Worm (Caenorhabditis elegans): ENCODE data around the gene D1005.6.

D1005.6 gene

ce11 chrX:1468057-1468456 lies 3.5 kb upstream of the D1005.6 start:
- no peak for TF ChIP-seq nfya-1 (tag; optimal IDR thresholded peaks at IDR 0.05; ENCODE audit: borderline replicate concordance, insufficient read depth)
- no peak for TF ChIP-seq repo-1 (tag; optimal IDR thresholded peaks at IDR 0.05)
- no peak for TF ChIP-seq lin-40 (tag; optimal IDR thresholded peaks at IDR 0.05)
- no peak for TF ChIP-seq ekl-4 (GFP tag; IDR thresholded peaks at IDR 0.05)
- TF ChIP-seq attf-6 (GFP tag; IDR thresholded peaks at IDR 0.05): no peak
- TF ChIP-seq ccch-3 (GFP tag; optimal IDR thresholded peaks at IDR 0.05): no peak

ce11 chrX:1459756-1460155 lies 4.8 kb downstream of the D1005.6 start:
- TF ChIP-seq tbp1 (GFP tag; optimal IDR thresholded peaks at IDR 0.05): no peak
- TF ChIP-seq mcd-1 (GFP tag; IDR thresholded peaks at IDR 0.05): no peak
- no peak for TF ChIP-seq hlh-26 (GFP tag; conservative IDR thresholded peaks at IDR 0.05)
- TF ChIP-seq aptf-2 (GFP tag; conservative IDR thresholded peaks at IDR 0.05): no peak
- TF ChIP-seq cebp-1 (GFP tag; IDR thresholded peaks at IDR 0.05): no peak
- TF ChIP-seq cebp-1 (tag; optimal IDR thresholded peaks at IDR 0.05): no peak
- no peak for TF ChIP-seq B0019.2 (GFP tag; conservative IDR thresholded peaks at IDR 0.05)
- no peak for TF ChIP-seq ztf-25 (GFP tag; IDR thresholded peaks at IDR 0.05)

- TF ChIP-seq pha-4 (tag; optimal IDR thresholded peaks at IDR 0.05) (no peak), bed-1 (GFP tag; IDR thresholded peaks at IDR 0.05) (no peak)
Measured at ce11 chrX:1458793-1459192, 5.8 kb downstream of the D1005.6 start, which contains the start of gene D1005.2. D1005.2 (plus strand) TSS chrX:1459022.

- TF ChIP-seq lsy-27 (tag; optimal IDR thresholded peaks at IDR 0.05; ENCODE audit: borderline replicate concordance, insufficient read depth) (no peak), nfyb-1 (GFP tag; IDR thresholded peaks at IDR 0.05) (0 out of 2 replicates have a peak, but pooled peaks have one; percentile 24), B0336.3 (GFP tag; IDR thresholded peaks at IDR 0.05) (no peak), sdz-38 (tag; optimal IDR thresholded peaks at IDR 0.05) (no peak), ceh-91 (GFP tag; IDR thresholded peaks at IDR 0.05) (no peak), F23B12.7 (tag; optimal IDR thresholded peaks at IDR 0.05; ENCODE audit: insufficient read depth) (no peak), F52B5.7 (tag; optimal IDR thresholded peaks at IDR 0.05) (no peak), egl-18 (GFP tag; IDR thresholded peaks at IDR 0.05) (no peak), K12H6.12 (tag; optimal IDR thresholded peaks at IDR 0.05) (peak; percentile 35), attf-5 (GFP tag; optimal IDR thresholded peaks at IDR 0.05) (peak; percentile 37), B0261.1 (tag; optimal IDR thresholded peaks at IDR 0.05) (no peak), ztf-22 (GFP tag; optimal IDR thresholded peaks at IDR 0.05) (no peak), akir-1 (GFP tag; optimal IDR thresholded peaks at IDR 0.05) (no peak), unc-62 (GFP tag; optimal IDR thresholded peaks at IDR 0.05) (peak; percentile 38), ceh-100 (GFP tag; IDR thresholded peaks at IDR 0.05) (no peak), fkh-3 (tag; optimal IDR thresholded peaks at IDR 0.05) (no peak), pha-4 (tag; optimal IDR thresholded peaks at IDR 0.05) (no peak), Y95B8A.8 (GFP tag; IDR thresholded peaks at IDR 0.05) (no peak), ztf-6 (GFP tag; IDR thresholded peaks at IDR 0.05) (no peak), attf-3 (GFP tag; conservative IDR thresholded peaks at IDR 0.05) (no peak), T07F8.4 (tag; optimal IDR thresholded peaks at IDR 0.05) (no peak), mes-4 (tag; optimal IDR thresholded peaks at IDR 0.05) (no peak), somi-1 (GFP tag; optimal IDR thresholded peaks at IDR 0.05) (peak; percentile 50), lag-1 (GFP tag; IDR thresholded peaks at IDR 0.05) (no peak), pbrm-1 (GFP tag; IDR thresholded peaks at IDR 0.05) (no peak), F49E8.2 (tag; optimal IDR thresholded peaks at IDR 0.05; ENCODE audit: insufficient read depth) (no peak), Y56A3A.18 (GFP tag; IDR thresholded peaks at IDR 0.05) (no peak), athp-1 (tag; optimal IDR thresholded peaks at IDR 0.05) (no peak), madf-6 (GFP tag; IDR thresholded peaks at IDR 0.05) (no peak)
Measured at ce11 chrX:1456350-1457080, 8.1 kb downstream of the D1005.6 start.
